Worm (Caenorhabditis elegans) whole organism, L4/young adult: Measurements from ENCODE around the gene H08J19.1.

Source experiments
- W03F9.2 ChIP-seq: fragments of 150-350 bp; optimal IDR thresholded peaks from 2 replicates; lab custom pipeline; 2014; ENCODE audit warnings: missing biosample characterization, missing genetic modification characterization
- dao-5 ChIP-seq: sonication (generic microtip); optimal IDR thresholded peaks from 2 replicates; lab custom pipeline; 2016; ENCODE audit warnings: missing genotype, missing genetic modification characterization, moderate library complexity, missing compliant biosample characterization
- him-1 ChIP-seq: sonication (generic microtip); optimal IDR thresholded peaks from 2 replicates; lab custom pipeline; 2016; ENCODE audit warnings: missing genotype, missing genetic modification reagents, missing genetic modification characterization, missing compliant biosample characterization

DNA sequence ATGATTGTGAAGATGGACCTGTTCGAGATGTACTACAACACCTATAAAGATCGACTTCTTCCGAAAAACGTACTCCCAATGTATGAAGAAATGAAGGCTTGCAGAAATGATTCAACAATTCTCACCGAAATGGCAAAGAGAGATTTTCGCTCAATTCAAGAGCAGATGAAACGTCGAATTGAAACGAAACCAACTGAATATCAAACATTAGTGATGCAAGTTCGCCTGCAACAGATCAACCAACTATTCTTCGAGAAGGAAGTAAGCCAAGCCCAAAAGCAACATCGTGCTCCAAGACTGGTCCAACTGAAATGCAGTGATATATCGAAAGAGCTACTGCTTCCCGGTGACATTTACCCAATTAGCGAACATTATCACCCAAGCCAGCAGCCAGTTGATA, 33.0 kb upstream of the H08J19.1 start:
- TF ChIP-seq W03F9.2 (tag; lab: Kevin White, UChicago) (no peak), him-1 (tag; lab: Kevin White, UChicago) (no peak), dao-5 (no peak)
